Fruit fly (Drosophila melanogaster) whole organism, embryonic: ENCODE measurements around the gene anne.

Source experiments
- CG11085 ChIP-seq: fragments of 200-800 bp; sonication (Bioruptor generic); IDR thresholded peaks from 2 replicates; pipeline ENCODE4 v1.3.6; 2022; ENCODE audit warnings: missing biosample characterization, missing genetic modification characterization
- CG1233 ChIP-seq: fragments of 200-800 bp; sonication (Bioruptor generic); optimal IDR thresholded peaks from 4 replicates; lab custom pipeline; 2018; ENCODE audit warnings: missing biosample characterization, mild to moderate bottlenecking, missing genetic modification characterization
- CG14710 ChIP-seq: fragments of 200-800 bp; sonication (Bioruptor generic); optimal IDR thresholded peaks from 3 replicates; lab custom pipeline; 2019; ENCODE audit warnings: missing biosample characterization, mild to moderate bottlenecking, missing genetic modification characterization, moderate library complexity
- CG31441 ChIP-seq: fragments of 200-800 bp; sonication (Bioruptor generic); IDR thresholded peaks from 2 replicates; pipeline ENCODE4 v1.3.6; 2022; ENCODE audit warnings: missing biosample characterization, missing genetic modification characterization
- CG3281 ChIP-seq: fragments of 200-800 bp; sonication (Bioruptor generic); optimal IDR thresholded peaks from 3 replicates; lab custom pipeline; 2017; ENCODE audit warnings: missing biosample characterization, mild to moderate bottlenecking, missing genetic modification characterization
- bbx ChIP-seq: fragments of 200-800 bp; sonication (Bioruptor generic); IDR thresholded peaks from 2 replicates; pipeline ENCODE4 v1.3.6; 2022; ENCODE audit warnings: missing biosample characterization, missing genetic modification characterization; ENCODE audit not compliant: partially characterized antibody
- danr ChIP-seq: fragments of 200-800 bp; sonication (Bioruptor generic); IDR thresholded peaks from 2 replicates; pipeline ENCODE4 v1.3.6; 2022; ENCODE audit warnings: missing biosample characterization, missing genetic modification characterization
- fd3F ChIP-seq: fragments of 200-800 bp; sonication (Bioruptor generic); optimal IDR thresholded peaks from 2 replicates; lab custom pipeline; 2018; ENCODE audit warnings: missing biosample characterization, mild to moderate bottlenecking, missing genetic modification characterization, moderate library complexity
- nmo ChIP-seq: fragments of 200-800 bp; sonication (Bioruptor generic); optimal IDR thresholded peaks from 2 replicates; lab custom pipeline; 2018; ENCODE audit warnings: missing biosample characterization, mild to moderate bottlenecking, missing genetic modification characterization, moderate library complexity
- rib ChIP-seq: fragments of 200-800 bp; sonication (Bioruptor generic); IDR thresholded peaks from 2 replicates; pipeline ENCODE4 v1.3.6; 2022; ENCODE audit warnings: missing biosample characterization, missing genetic modification characterization

DNA sequence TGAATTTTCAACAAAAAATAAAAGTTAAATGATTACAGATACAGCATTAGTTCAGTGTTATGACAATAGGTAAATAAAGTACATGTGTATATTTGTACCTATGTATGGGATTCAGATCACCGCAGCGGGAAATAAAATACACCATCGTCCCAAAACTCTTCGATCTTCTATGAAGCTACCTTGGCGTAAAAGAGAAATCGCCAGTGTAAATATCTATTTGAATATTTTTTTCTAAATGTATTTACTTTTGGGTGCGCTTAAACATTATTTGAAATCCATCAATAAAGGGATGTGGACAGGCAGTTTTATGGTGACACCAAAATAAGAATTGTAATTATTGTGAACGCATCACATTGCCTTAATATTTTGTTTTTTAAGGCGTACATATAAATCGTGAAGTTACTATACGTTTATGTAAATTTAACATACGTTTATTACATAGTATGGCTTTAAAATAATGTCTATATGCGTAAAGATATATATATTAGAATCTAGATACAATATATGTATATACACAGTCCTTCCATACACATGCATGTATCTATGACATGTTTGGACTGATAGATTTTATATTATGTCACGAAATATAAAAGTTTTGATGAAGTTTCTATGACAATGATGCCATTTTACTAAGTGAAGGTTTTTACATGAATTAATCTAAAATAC is at the start of gene anne:
- no peak for TF ChIP-seq rib (GFP tag; lab: Robert Waterston, UW)
- TF ChIP-seq CG11085 (GFP tag; lab: Robert Waterston, UW) = no peak
- peak; percentile 4 for TF ChIP-seq CG1233 (GFP tag; lab: Kevin White, UChicago)
- TF ChIP-seq fd3F = no peak
- TF ChIP-seq bbx (GFP tag; lab: Robert Waterston, UW) = no peak
- no peak for TF ChIP-seq CG3281
- no peak for TF ChIP-seq nmo
- no peak for TF ChIP-seq CG31441 (GFP tag; lab: Robert Waterston, UW)
- TF ChIP-seq danr (GFP tag; lab: Robert Waterston, UW) = no peak
- TF ChIP-seq CG14710 (tag; lab: Kevin White, UChicago) = peak; percentile 75
